Worm (Caenorhabditis elegans): ENCODE data around the gene srh-190.
A peak's percentile ranks its signal among the peaks of the same experiment; 100 is the strongest.

Gene srh-190

ce11 chrV:3902458-3903157 is at the start of gene srh-190, which contains the start of gene str-229:
srh-190 (plus strand) TSS chrV:3903107.
str-229 (minus strand) TSS chrV:3902558.
- TF ChIP-seq nhr-28 (tag; optimal IDR thresholded peaks at IDR 0.05) = no peak
- TF ChIP-seq ham-2 (GFP tag; optimal IDR thresholded peaks at IDR 0.05) = no peak
- no peak for TF ChIP-seq nhr-76 (tag; optimal IDR thresholded peaks at IDR 0.05)
- TF ChIP-seq ceh-43 (GFP tag; optimal IDR thresholded peaks at IDR 0.05) = no peak
- no peak for TF ChIP-seq cnd-1 (tag; optimal IDR thresholded peaks at IDR 0.05)
- TF ChIP-seq ceh-39 (tag; optimal IDR thresholded peaks at IDR 0.05) = no peak
- no peak for TF ChIP-seq unc-62 (GFP tag; optimal IDR thresholded peaks at IDR 0.05)
- no peak for TF ChIP-seq lsy-2 (tag; optimal IDR thresholded peaks at IDR 0.05)
- TF ChIP-seq drap-1 (GFP tag; optimal IDR thresholded peaks at IDR 0.05) = no peak
- TF ChIP-seq sptf-1 (tag; optimal IDR thresholded peaks at IDR 0.05) = no peak
- no peak for TF ChIP-seq ces-1 (GFP tag; optimal IDR thresholded peaks at IDR 0.05)
- TF ChIP-seq elt-3 (tag; optimal IDR thresholded peaks at IDR 0.05) = no peak
- no peak for TF ChIP-seq mep-1 (tag; optimal IDR thresholded peaks at IDR 0.05)
- TF ChIP-seq ztf-11 (tag; optimal IDR thresholded peaks at IDR 0.05) = no peak
- TF ChIP-seq bed-3 (GFP tag; optimal IDR thresholded peaks at IDR 0.05) = no peak
- no peak for TF ChIP-seq zip-8 (tag; optimal IDR thresholded peaks at IDR 0.05)
- no peak for TF ChIP-seq ceh-83 (GFP tag; optimal IDR thresholded peaks at IDR 0.05)
- no peak for TF ChIP-seq nhr-237 (tag; optimal IDR thresholded peaks at IDR 0.05)

- TF ChIP-seq unc-39 (tag; optimal IDR thresholded peaks at IDR 0.05) (no peak), ceh-83 (GFP tag; optimal IDR thresholded peaks at IDR 0.05) (no peak), lsy-2 (tag; optimal IDR thresholded peaks at IDR 0.05) (no peak), drap-1 (GFP tag; optimal IDR thresholded peaks at IDR 0.05) (no peak), snpc-4 (tag; optimal IDR thresholded peaks at IDR 0.05) (no peak), nhr-12 (tag; optimal IDR thresholded peaks at IDR 0.05) (no peak), ces-1 (GFP tag; optimal IDR thresholded peaks at IDR 0.05) (no peak), nhr-28 (tag; optimal IDR thresholded peaks at IDR 0.05) (no peak)
These were observed 48.1 kb upstream of the srh-190 start, which contains the start of gene nhr-186 for ce11 chrV:3854847-3855246. nhr-186 (minus strand) TSS chrV:3854947.

ce11 chrV:3855916-3856315 is 47.0 kb upstream of the srh-190 start:
- TF ChIP-seq sem-2 (GFP tag; optimal IDR thresholded peaks at IDR 0.05) (no peak), unc-120 (tag; optimal IDR thresholded peaks at IDR 0.05; ENCODE audit: poor library complexity, severe bottlenecking) (no peak), ham-2 (GFP tag; optimal IDR thresholded peaks at IDR 0.05) (no peak), elt-3 (tag; optimal IDR thresholded peaks at IDR 0.05) (no peak), flh-1 (GFP tag; optimal IDR thresholded peaks at IDR 0.05) (no peak), nhr-28 (tag; optimal IDR thresholded peaks at IDR 0.05) (no peak), unc-62 (GFP tag; optimal IDR thresholded peaks at IDR 0.05) (no peak), nhr-12 (tag; optimal IDR thresholded peaks at IDR 0.05) (no peak), M03D4.4 (tag; optimal IDR thresholded peaks at IDR 0.05) (no peak)

- TF ChIP-seq mep-1 (tag; optimal IDR thresholded peaks at IDR 0.05) = no peak
- TF ChIP-seq flh-1 (GFP tag; optimal IDR thresholded peaks at IDR 0.05) = no peak
- TF ChIP-seq ces-1 (GFP tag; optimal IDR thresholded peaks at IDR 0.05) = peak; percentile 41
These were observed 45.1 kb upstream of the srh-190 start, which contains the start of gene nhr-188 for ce11 chrV:3857778-3858177. nhr-188 (minus strand) TSS chrV:3857861.

ce11 chrV:3860123-3860522 is 42.8 kb upstream of the srh-190 start, which contains the start of gene nhr-189:
nhr-189 (minus strand) TSS chrV:3860243.
- TF ChIP-seq elt-1 (tag; optimal IDR thresholded peaks at IDR 0.05; ENCODE audit: borderline replicate concordance, insufficient read depth) (no peak), cnd-1 (tag; optimal IDR thresholded peaks at IDR 0.05) (no peak), unc-39 (tag; optimal IDR thresholded peaks at IDR 0.05) (no peak), lin-32 (GFP tag; optimal IDR thresholded peaks at IDR 0.05) (no peak), drap-1 (GFP tag; optimal IDR thresholded peaks at IDR 0.05) (no peak), unc-120 (tag; optimal IDR thresholded peaks at IDR 0.05; ENCODE audit: poor library complexity, severe bottlenecking) (no peak), nhr-28 (tag; optimal IDR thresholded peaks at IDR 0.05) (no peak), bed-3 (GFP tag; optimal IDR thresholded peaks at IDR 0.05) (no peak), snpc-4 (tag; optimal IDR thresholded peaks at IDR 0.05) (no peak), blmp-1 (tag; optimal IDR thresholded peaks at IDR 0.05) (no peak), lsy-2 (tag; optimal IDR thresholded peaks at IDR 0.05) (no peak), mep-1 (tag; optimal IDR thresholded peaks at IDR 0.05) (no peak), M03D4.4 (tag; optimal IDR thresholded peaks at IDR 0.05) (no peak), ceh-39 (tag; optimal IDR thresholded peaks at IDR 0.05) (no peak), flh-1 (GFP tag; optimal IDR thresholded peaks at IDR 0.05) (no peak)
